Worm (Caenorhabditis elegans) whole organism, late embryonic: ENCODE results near the gene sul-1.

Source experiments
- K02D7.2 ChIP-seq: sonication (generic microtip); optimal IDR thresholded peaks from 2 replicates; lab custom pipeline; 2017; ENCODE audit warnings: mild to moderate bottlenecking, missing genetic modification characterization, missing compliant biosample characterization
- ahr-1 ChIP-seq: sonication (generic microtip); optimal IDR thresholded peaks from 2 replicates; lab custom pipeline; 2016; ENCODE audit warnings: missing genetic modification characterization, missing compliant biosample characterization
- ceh-14 ChIP-seq: sonication (generic microtip); optimal IDR thresholded peaks from 2 replicates; lab custom pipeline; 2016; ENCODE audit warnings: missing genotype, missing genetic modification characterization, missing compliant biosample characterization
- ceh-18 ChIP-seq: sonication (generic microtip); optimal IDR thresholded peaks from 2 replicates; lab custom pipeline; 2016; ENCODE audit warnings: missing genetic modification characterization, missing compliant biosample characterization
- ceh-19 ChIP-seq: fragments of 200-800 bp; sonication (Bioruptor generic); optimal IDR thresholded peaks from 2 replicates; lab custom pipeline; 2018; ENCODE audit warnings: mild to moderate bottlenecking, missing genetic modification characterization, missing compliant biosample characterization
- ceh-2 ChIP-seq: sonication (generic microtip); optimal IDR thresholded peaks from 2 replicates; lab custom pipeline; 2016; ENCODE audit warnings: missing genotype, missing genetic modification characterization, missing compliant biosample characterization
- ceh-31 ChIP-seq: sonication (generic microtip); optimal IDR thresholded peaks from 2 replicates; lab custom pipeline; 2016; ENCODE audit warnings: missing genetic modification characterization, missing compliant biosample characterization
- ceh-34 ChIP-seq: sonication (generic microtip); optimal IDR thresholded peaks from 2 replicates; lab custom pipeline; 2016; ENCODE audit warnings: mild to moderate bottlenecking, missing genetic modification characterization, missing compliant biosample characterization
- elt-2 ChIP-seq: sonication (generic microtip); optimal IDR thresholded peaks from 2 replicates; lab custom pipeline; 2016; ENCODE audit warnings: missing genetic modification reagents, missing genetic modification characterization, missing compliant biosample characterization
- elt-4 ChIP-seq: sonication (generic microtip); optimal IDR thresholded peaks from 2 replicates; lab custom pipeline; 2016; ENCODE audit warnings: missing genetic modification characterization, missing compliant biosample characterization
- fax-1 ChIP-seq: sonication (generic microtip); optimal IDR thresholded peaks from 2 replicates; lab custom pipeline; 2016; ENCODE audit warnings: missing genotype, missing genetic modification characterization, missing compliant biosample characterization
- fkh-6 ChIP-seq: sonication (generic microtip); optimal IDR thresholded peaks from 2 replicates; lab custom pipeline; 2016; ENCODE audit warnings: missing genetic modification characterization, missing compliant biosample characterization
- hlh-30 ChIP-seq: sonication (generic microtip); optimal IDR thresholded peaks from 2 replicates; lab custom pipeline; 2017; ENCODE audit warnings: antibody characterized with exemption, missing genetic modification characterization, missing compliant biosample characterization; ENCODE audit not compliant: insufficient read depth
- hlh-8 ChIP-seq: sonication (generic microtip); optimal IDR thresholded peaks from 2 replicates; lab custom pipeline; 2016; ENCODE audit warnings: missing genotype, missing genetic modification characterization, missing compliant biosample characterization
- lim-6 ChIP-seq: sonication (generic microtip); optimal IDR thresholded peaks from 2 replicates; lab custom pipeline; 2016; ENCODE audit warnings: missing genetic modification characterization, missing compliant biosample characterization
- nhr-11 ChIP-seq: fragments of 150-350 bp; optimal IDR thresholded peaks from 2 replicates; lab custom pipeline; 2014; ENCODE audit warnings: missing biosample characterization, missing genetic modification characterization
- odd-2 ChIP-seq: sonication (generic microtip); optimal IDR thresholded peaks from 2 replicates; lab custom pipeline; 2017; ENCODE audit warnings: antibody characterized with exemption, mild to moderate bottlenecking, missing genetic modification characterization, missing compliant biosample characterization
- sdc-2 ChIP-seq: sonication (generic microtip); optimal IDR thresholded peaks from 2 replicates; lab custom pipeline; 2016; ENCODE audit warnings: missing genotype, missing genetic modification characterization, missing compliant biosample characterization
- sox-4 ChIP-seq: sonication (generic microtip); optimal IDR thresholded peaks from 2 replicates; lab custom pipeline; 2017; ENCODE audit warnings: mild to moderate bottlenecking, missing genetic modification characterization, inconsistent platforms, missing compliant biosample characterization
- syd-9 ChIP-seq: sonication (generic microtip); optimal IDR thresholded peaks from 2 replicates; lab custom pipeline; 2016; ENCODE audit warnings: mild to moderate bottlenecking, missing genetic modification characterization, moderate library complexity, missing compliant biosample characterization
- tbx-2 ChIP-seq: sonication (generic microtip); optimal IDR thresholded peaks from 2 replicates; lab custom pipeline; 2016; ENCODE audit warnings: missing genetic modification characterization, missing compliant biosample characterization
- unc-3 ChIP-seq, 2 experiments: fragments of 200-800 bp in 1 of 2; sonication (Bioruptor generic) in 1 of 2; sonication (generic microtip) in 1 of 2; conservative IDR thresholded peaks in 1 of 2; optimal IDR thresholded peaks in 1 of 2; 2 replicates each; pipeline versions ENCODE4 v1.3.6 to Lab custom; 2016 to 2022; ENCODE audit warnings: missing compliant biosample characterization in 2 of 2, missing genetic modification characterization in 2 of 2, missing genetic modification reagents in 1 of 2
- unc-42 ChIP-seq: sonication (generic microtip); optimal IDR thresholded peaks from 2 replicates; lab custom pipeline; 2016; ENCODE audit warnings: missing genotype, missing genetic modification characterization, missing compliant biosample characterization
- unc-55 ChIP-seq: sonication (generic microtip); optimal IDR thresholded peaks from 2 replicates; lab custom pipeline; 2017; ENCODE audit warnings: missing biosample characterization, missing genetic modification reagents, missing genetic modification characterization
- unc-86 ChIP-seq: sonication (generic microtip); optimal IDR thresholded peaks from 2 replicates; lab custom pipeline; 2016; ENCODE audit warnings: missing genetic modification characterization, missing compliant biosample characterization
- zip-5 ChIP-seq: sonication (generic microtip); optimal IDR thresholded peaks from 2 replicates; lab custom pipeline; 2016; ENCODE audit warnings: missing genetic modification characterization, missing compliant biosample characterization
- ztf-16 ChIP-seq: sonication (generic microtip); optimal IDR thresholded peaks from 2 replicates; lab custom pipeline; 2017; ENCODE audit warnings: missing genetic modification characterization, missing compliant biosample characterization

sul-1 gene

ce11 chrX:3270806-3271205 lies at the start of gene sul-1:
sul-1 (minus strand) TSS chrX:3270906.
- TF ChIP-seq zip-5 (tag; lab: Kevin White, UChicago) (no peak), ztf-16 (tag; lab: Kevin White, UChicago) (no peak), sdc-2 (tag; lab: Kevin White, UChicago) (no peak), unc-55 (GFP tag; lab: Kevin White, UChicago) (peak; percentile 3)

ce11 chrX:3316830-3317229 lies 46.1 kb upstream of the sul-1 start:
- TF ChIP-seq ceh-19 (GFP tag; lab: Kevin White, UChicago) (no peak), unc-3 (GFP tag; conservative IDR thresholded peaks at IDR 0.05; lab: Robert Waterston, UW) (no peak), unc-3 (tag; optimal IDR thresholded peaks at IDR 0.05; lab: Kevin White, UChicago) (no peak), odd-2 (tag; lab: Kevin White, UChicago) (no peak), ceh-2 (tag; lab: Kevin White, UChicago) (no peak), elt-2 (tag; lab: Kevin White, UChicago) (peak; percentile 80)

- no peak for TF ChIP-seq syd-9
These were observed 45.4 kb upstream of the sul-1 start for ce11 chrX:3315891-3316657.

ce11 chrX:3315014-3315413 lies 44.3 kb upstream of the sul-1 start, which contains the start of gene ddr-2:
ddr-2 (plus strand) TSS chrX:3315314.
- TF ChIP-seq ceh-34 (tag; lab: Kevin White, UChicago) (peak; percentile 27), sox-4 (no peak), unc-42 (tag; lab: Kevin White, UChicago) (peak; percentile 43)
- TF ChIP-seq, all 69 proteins: peak for 2

ce11 chrX:3313939-3314338 lies 43.2 kb upstream of the sul-1 start:
- TF ChIP-seq unc-86 (tag; lab: Kevin White, UChicago) (no peak), fax-1 (tag; lab: Kevin White, UChicago) (no peak), nhr-11 (tag; lab: Kevin White, UChicago) (no peak), ceh-31 (tag; lab: Kevin White, UChicago) (no peak), ceh-18 (no peak), lim-6 (no peak), ceh-14 (tag; lab: Kevin White, UChicago) (no peak), fkh-6 (tag; lab: Kevin White, UChicago) (no peak), hlh-8 (tag; lab: Kevin White, UChicago) (no peak), hlh-30 (no peak), K02D7.2 (tag; lab: Kevin White, UChicago) (no peak)

ce11 chrX:3310702-3311101 lies 40.0 kb upstream of the sul-1 start:
- no peak for TF ChIP-seq ahr-1 (tag; lab: Kevin White, UChicago)
- no peak for TF ChIP-seq zip-5 (tag; lab: Kevin White, UChicago)
- TF ChIP-seq ceh-2 (tag; lab: Kevin White, UChicago): no peak
- TF ChIP-seq elt-2 (tag; lab: Kevin White, UChicago): no peak
- no peak for TF ChIP-seq fkh-6 (tag; lab: Kevin White, UChicago)
- TF ChIP-seq ceh-19 (GFP tag; lab: Kevin White, UChicago): no peak
- no peak for TF ChIP-seq K02D7.2 (tag; lab: Kevin White, UChicago)
- TF ChIP-seq elt-4: no peak
- no peak for TF ChIP-seq tbx-2
- TF ChIP-seq, all 69 proteins: peak for 0
